Worm (Caenorhabditis elegans): ENCODE data around the gene fbxa-74.

DNA sequence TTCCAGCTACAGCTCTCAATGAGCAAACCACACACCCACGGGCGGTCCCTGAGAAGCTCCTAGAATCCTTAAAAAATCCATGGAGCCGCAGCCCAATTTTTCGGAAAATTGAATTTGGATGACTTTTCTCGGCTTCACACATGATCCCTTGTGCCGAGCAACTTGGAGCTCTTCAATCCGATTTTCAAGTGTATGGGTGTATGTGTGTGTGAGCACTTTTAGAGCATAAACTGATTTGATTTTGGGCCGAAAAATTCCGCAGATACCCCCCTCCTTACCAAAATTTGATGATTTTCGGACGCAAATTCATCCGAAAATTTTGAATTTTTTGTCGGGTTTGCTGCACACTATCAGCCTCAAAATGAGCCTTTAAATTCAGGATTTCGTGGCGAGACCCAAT lies 33.1 kb upstream of the fbxa-74 start:
- TF ChIP-seq zip-5 (tag; optimal IDR thresholded peaks at IDR 0.05) (no peak), nhr-11 (tag; optimal IDR thresholded peaks at IDR 0.05) (no peak), elt-4 (tag; optimal IDR thresholded peaks at IDR 0.05) (no peak), rnt-1 (tag; optimal IDR thresholded peaks at IDR 0.05) (no peak), dmd-4 (tag; optimal IDR thresholded peaks at IDR 0.05; ENCODE audit: borderline replicate concordance) (no peak), pag-3 (tag; optimal IDR thresholded peaks at IDR 0.05; ENCODE audit: borderline replicate concordance) (no peak), fkh-10 (GFP tag; optimal IDR thresholded peaks at IDR 0.05) (no peak), ama-1 (optimal IDR thresholded peaks at IDR 0.05) (no peak), hlh-30 (tag; optimal IDR thresholded peaks at IDR 0.05; ENCODE audit: insufficient read depth) (no peak), eyg-1 (tag; optimal IDR thresholded peaks at IDR 0.05) (no peak), pqm-1 (tag; optimal IDR thresholded peaks at IDR 0.05) (no peak), nfya-1 (tag; optimal IDR thresholded peaks at IDR 0.05) (no peak)

Data from whole organism, late embryonic.